Worm (Caenorhabditis elegans) whole organism, L4/young adult: ENCODE results near the gene moc-1.
A peak's percentile ranks its signal among the peaks of the same experiment; 100 is the strongest.

Source experiments
- W03F9.2 ChIP-seq: fragments of 150-350 bp; optimal IDR thresholded peaks from 2 replicates; lab custom pipeline; 2014; ENCODE audit warnings: missing biosample characterization, missing genetic modification characterization
- dao-5 ChIP-seq: sonication (generic microtip); optimal IDR thresholded peaks from 2 replicates; lab custom pipeline; 2016; ENCODE audit warnings: missing genotype, missing genetic modification characterization, moderate library complexity, missing compliant biosample characterization
- him-1 ChIP-seq: sonication (generic microtip); optimal IDR thresholded peaks from 2 replicates; lab custom pipeline; 2016; ENCODE audit warnings: missing genotype, missing genetic modification reagents, missing genetic modification characterization, missing compliant biosample characterization

The moc-1 gene

DNA sequence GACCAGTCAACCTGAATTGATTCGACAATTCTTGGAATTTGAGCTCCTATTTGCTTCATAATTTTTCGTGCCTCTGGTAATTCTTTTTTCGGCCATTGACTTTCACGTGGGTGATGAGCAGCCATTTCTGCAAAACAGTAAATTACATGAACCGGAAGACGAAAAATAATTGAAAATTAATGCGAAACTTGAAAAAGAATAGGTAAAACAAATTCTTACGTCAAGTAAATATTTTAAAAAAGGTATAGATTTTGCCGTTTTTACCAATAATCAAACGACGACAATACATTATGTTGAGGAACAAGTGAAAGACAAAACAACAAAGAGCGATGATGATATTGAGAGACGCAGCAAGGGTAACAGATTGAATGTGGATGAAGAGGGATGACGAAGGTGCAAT lies at the start of gene moc-1:
TSS of gene moc-1 (minus strand) at position 127 of the 400 bp plus-strand sequence.
- TF ChIP-seq him-1 (tag; lab: Kevin White, UChicago) (no peak), W03F9.2 (tag; lab: Kevin White, UChicago) (no peak), dao-5 (tag; lab: Kevin White, UChicago) (no peak)

DNA sequence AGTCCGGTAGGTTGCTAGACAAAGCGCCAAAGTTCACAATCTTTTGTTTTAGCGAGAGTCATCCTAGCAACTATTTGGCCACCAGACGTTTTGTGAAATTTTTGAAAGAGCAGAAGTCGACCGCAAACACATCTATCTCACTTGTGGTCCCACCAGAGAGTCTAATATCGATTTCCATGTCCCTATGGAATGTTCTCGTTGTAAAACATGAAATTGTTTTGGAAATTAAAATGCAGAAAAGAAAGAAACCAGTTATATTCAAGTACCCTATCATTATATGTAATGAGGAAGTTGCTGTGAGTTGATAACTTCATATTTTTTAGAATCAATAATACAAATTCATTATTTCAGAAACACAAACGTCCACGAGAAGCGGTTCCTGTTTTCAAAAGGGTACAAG lies 46.3 kb upstream of the moc-1 start:
- no peak for TF ChIP-seq dao-5 (tag; lab: Kevin White, UChicago)

DNA sequence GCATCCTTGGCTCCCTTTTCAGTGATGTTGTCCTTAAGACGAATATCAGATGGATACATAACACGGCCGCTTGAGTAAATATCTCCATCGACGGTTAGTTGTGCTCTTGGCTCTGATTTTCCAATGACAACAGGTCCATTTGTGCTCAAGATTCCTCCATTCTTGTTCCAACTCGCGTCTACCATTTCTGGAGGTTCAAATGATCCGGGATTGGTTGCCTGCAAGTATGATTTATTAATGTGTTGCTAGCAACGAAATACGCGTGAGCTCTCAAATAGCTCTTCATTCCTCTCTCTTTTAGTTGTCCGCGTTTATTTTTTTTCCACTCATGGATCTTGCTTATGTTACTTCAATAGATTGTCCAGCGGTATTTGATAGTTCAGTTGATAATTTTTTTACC lies 45.3 kb upstream of the moc-1 start, which contains the start of gene arrd-28:
TSS of gene arrd-28 (plus strand) at position 301 of the 400 bp plus-strand sequence.
- TF ChIP-seq dao-5 (tag; lab: Kevin White, UChicago) = no peak
- no peak for TF ChIP-seq W03F9.2 (tag; lab: Kevin White, UChicago)
- no peak for TF ChIP-seq him-1 (tag; lab: Kevin White, UChicago)

DNA sequence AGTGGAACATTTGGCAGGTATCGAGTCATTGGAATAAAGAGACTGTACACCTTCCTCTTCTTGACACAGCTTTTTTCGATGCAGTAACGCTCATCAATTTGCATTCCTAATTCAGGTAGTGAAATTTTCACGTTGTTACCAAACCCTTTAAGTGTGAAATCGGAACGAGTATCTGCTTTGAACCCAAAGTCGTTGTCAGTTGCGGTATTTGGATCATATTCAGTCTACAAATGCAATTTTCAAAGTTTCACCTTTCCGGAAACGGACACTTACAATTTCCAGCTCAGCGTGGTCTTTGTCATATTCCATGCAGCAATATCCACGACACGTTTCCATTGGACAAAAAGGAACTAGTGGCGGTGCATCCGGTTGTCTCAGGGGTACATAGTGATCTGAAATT lies 44.2 kb upstream of the moc-1 start:
- no peak for TF ChIP-seq him-1 (tag; lab: Kevin White, UChicago)

DNA sequence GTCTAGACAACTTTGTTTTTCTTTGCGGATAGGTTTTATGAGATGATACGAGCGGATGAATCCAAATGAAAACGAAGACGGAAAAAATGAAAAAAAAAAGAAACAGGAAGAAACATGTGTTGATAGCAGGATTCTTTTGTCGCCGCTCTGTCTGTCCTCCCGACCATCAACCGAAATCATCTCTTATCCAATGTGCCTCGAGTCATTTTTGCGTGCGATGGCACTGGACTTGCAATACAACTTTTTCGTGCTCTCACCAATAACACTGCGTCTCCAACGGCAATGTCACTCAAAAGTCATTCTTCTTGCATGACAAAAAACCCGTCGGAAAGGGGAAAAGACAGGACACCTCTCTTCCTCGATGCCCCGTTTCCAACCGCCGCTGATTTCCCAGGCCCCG lies 37.9 kb upstream of the moc-1 start, which contains the start of gene ncs-4:
TSS of gene ncs-4 (plus strand) at position 227 of the 400 bp plus-strand sequence.
- TF ChIP-seq W03F9.2 (tag; lab: Kevin White, UChicago) (no peak), dao-5 (tag; lab: Kevin White, UChicago) (no peak), him-1 (tag; lab: Kevin White, UChicago) (no peak)

DNA sequence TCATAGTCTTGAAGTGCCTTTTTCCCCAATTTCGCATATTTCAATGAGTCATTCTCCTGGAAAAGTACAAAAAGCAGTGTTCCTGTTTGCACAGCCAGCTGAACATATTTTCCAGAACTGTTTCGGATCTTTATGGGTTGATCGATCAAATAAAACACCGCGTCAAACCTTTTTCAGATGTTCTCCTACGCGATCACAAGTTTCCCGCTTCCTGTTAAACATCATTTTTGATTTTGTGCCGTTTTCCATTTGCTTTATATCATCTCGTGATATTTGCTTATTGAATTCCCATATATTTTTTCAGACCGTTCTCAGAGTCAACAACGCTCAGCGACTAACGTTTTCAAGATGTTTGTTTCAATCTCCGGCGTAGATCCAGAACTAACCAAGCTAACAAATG lies 36.3 kb upstream of the moc-1 start, which contains the start of gene C07A4.3:
TSS of gene C07A4.3 (plus strand) at position 301 of the 400 bp plus-strand sequence.
- TF ChIP-seq dao-5 (tag; lab: Kevin White, UChicago) (no peak), him-1 (tag; lab: Kevin White, UChicago) (no peak), W03F9.2 (tag; lab: Kevin White, UChicago) (no peak)

DNA sequence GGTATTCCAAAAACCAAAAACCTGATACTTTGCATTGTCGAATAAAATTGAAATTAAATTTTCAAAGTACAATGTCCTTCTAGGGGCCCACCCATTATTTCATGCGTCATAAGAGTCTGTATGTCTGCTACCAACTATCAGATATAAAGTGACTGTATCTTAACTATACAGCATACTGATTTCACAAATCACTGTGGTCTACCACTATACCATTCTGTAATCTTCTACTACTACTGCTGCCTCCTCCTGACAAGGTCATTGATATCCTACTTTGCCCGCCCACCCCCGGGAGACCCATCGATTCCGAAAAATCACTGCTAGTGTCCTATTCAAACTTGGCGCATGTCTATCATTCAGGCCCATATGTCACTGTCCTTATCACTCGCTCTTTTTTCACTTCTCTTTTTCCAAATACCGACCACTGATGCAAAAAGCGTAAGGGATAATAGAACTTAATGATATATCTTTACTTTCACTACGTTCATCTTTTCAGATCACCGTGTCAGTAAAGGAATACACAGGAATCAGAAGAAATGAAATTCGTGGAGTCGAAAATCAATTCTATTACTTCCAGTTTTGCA lies 33.7 kb upstream of the moc-1 start, which contains the start of gene C07A4.2:
TSS of gene C07A4.2 (plus strand) at position 195 of the 581 bp plus-strand sequence.
- TF ChIP-seq him-1 (tag; lab: Kevin White, UChicago) (no peak), dao-5 (tag; lab: Kevin White, UChicago) (no peak), W03F9.2 (tag; lab: Kevin White, UChicago) (no peak)

DNA sequence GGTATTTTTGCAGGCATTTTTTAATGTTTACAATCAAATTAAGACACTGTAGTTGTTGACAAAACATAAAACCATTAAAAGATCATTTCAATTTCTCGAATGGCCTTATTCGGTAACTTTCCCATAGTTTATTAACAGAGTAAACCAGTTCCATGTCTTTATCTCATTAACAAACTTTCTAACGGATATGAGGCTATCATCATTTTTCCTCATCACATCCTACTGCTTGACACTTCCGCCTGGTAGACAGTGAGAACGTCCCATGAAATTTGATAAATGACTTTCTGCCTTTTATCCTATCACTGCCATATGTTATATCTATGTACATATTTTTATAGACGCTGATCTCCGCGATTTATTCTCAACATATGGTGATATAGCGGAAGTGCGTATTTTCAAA lies 32.2 kb upstream of the moc-1 start:
- no peak for TF ChIP-seq him-1 (tag; lab: Kevin White, UChicago)
- no peak for TF ChIP-seq dao-5 (tag; lab: Kevin White, UChicago)
- TF ChIP-seq W03F9.2 (tag; lab: Kevin White, UChicago) = no peak

DNA sequence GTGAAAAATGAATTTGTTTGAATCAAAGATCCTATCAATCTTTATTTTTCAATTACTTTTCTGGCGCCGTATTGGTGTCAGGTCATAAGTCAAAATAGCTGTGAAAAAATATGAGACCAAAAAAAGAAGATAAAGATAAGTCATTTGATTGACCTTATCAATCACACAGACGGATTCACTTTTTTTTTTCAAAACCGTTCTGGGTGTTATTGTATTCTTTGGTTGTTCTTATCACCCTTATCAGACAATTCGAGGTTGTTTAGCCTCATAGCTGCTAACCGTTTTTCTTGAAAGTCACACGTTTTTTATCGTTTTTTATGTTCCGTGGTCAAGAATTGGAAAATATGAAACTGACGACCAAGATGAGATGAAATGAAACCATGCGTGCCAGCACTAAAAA lies 30.1 kb upstream of the moc-1 start:
- no peak for TF ChIP-seq W03F9.2 (tag; lab: Kevin White, UChicago)
- TF ChIP-seq him-1 (tag; lab: Kevin White, UChicago) = no peak
- TF ChIP-seq dao-5 (tag; lab: Kevin White, UChicago) = no peak

DNA sequence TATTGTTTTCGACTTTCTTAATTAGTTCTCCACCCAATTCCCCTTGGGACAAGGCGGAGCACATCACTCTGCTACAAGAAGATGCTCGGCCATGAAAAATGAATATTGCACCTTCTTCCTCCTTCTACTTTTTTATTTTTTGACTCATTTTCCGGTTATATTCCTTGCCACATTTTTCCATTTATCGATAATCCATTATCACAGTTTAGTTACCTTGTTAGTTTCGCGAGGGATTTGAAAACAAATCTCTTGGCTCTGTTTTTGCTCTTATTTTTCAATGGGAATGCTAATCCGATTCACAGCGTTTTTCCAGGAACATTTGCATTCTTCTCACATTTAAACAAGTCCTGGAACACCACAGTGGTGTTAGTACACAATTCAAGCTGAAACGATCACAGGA lies 28.6 kb upstream of the moc-1 start, which contains the start of gene rnp-9:
TSS of gene rnp-9 (plus strand) at position 301 of the 400 bp plus-strand sequence.
- TF ChIP-seq W03F9.2 (tag; lab: Kevin White, UChicago) (no peak), him-1 (tag; lab: Kevin White, UChicago) (no peak), dao-5 (tag; lab: Kevin White, UChicago) (no peak)

DNA sequence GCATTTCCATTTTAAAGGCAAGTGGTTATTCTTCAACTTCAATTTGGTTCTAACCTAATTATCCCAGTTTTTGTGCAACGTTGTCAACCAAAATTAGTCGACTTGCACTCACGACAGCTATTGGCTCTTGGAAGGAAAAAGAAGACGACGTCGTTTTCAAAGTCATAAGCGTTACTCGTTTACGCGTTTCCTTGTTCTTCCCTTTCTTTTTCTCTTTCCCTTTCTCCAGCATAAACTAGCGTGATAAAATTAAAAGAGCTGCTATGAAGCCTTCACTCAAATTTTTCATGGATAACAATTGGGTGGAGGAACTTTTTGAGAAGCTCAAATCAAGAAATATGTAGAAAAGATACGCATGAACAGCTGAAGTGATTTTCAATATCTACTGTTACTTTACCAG lies 24.8 kb upstream of the moc-1 start:
- TF ChIP-seq W03F9.2 (tag; lab: Kevin White, UChicago) (no peak), dao-5 (tag; lab: Kevin White, UChicago) (no peak), him-1 (tag; lab: Kevin White, UChicago) (no peak)

DNA sequence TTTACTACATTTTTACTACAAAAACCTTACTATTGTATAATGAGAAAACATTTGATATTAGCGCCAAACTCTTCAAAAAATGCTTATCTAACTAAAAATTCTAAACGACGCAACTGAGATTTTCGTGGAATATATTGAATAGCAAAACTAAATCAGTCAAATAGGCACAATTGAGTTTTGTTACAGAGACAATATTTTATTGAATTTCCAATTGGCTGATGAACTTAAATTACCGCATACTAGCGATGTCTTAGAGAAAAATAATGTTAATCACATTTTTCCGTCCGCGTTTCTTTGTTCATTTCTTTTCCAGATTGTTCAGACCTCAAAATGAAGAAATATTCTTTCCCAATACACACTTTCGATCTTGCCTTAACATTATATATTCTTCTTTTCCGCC lies 24.1 kb upstream of the moc-1 start:
- TF ChIP-seq dao-5 (tag; lab: Kevin White, UChicago) = no peak
- no peak for TF ChIP-seq W03F9.2 (tag; lab: Kevin White, UChicago)
- no peak for TF ChIP-seq him-1 (tag; lab: Kevin White, UChicago)

DNA sequence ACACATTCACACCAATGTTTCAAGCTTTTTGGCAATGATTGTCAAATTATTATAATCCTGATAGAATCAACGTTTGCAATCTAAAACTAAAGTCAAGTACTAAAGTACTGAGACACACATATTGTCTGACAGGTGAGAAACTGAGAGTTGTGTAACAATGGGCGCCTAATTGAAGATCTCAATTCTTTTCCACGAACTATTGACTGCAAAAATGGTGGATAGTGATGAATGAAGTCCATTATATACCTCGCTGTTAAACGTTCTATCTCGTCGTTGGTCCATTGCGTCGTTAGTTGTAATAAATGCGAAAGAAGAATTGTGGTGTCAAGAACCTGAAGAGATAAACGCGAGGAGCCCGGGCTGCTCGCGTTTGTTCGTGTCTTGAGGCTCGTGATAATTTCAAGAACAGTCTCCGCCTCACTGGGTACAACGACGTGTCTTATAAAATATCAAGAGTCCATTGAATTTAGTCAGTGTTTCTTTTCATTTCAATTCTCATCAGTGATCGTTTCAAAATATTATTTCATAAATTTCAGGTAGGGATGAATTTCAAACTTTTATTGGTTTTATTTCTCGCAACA lies 21.8 kb upstream of the moc-1 start, which contains the start of gene F09B9.4:
TSS of gene F09B9.4 (plus strand) at position 531 of the 581 bp plus-strand sequence.
- TF ChIP-seq dao-5 (tag; lab: Kevin White, UChicago) (no peak), him-1 (tag; lab: Kevin White, UChicago) (no peak), W03F9.2 (tag; lab: Kevin White, UChicago) (no peak)

DNA sequence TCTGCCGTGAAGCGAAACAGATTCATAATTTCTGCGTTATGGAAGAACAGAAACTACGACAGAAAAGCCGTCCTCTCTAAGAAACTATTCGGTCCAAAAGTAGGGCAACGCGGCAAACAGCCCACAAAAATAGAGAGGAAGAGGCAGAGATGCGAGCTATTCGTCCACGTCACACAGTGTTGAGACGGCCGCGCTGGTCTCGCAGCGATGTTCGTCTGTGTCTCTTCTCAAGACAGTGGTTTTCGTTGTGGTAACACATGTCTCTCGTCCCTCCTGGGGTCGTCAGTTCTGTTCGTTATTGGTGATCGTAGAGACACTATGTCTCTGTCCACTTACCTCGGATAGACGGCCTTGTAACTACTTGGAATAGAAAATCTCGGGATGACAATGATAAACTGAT lies 20.3 kb upstream of the moc-1 start, which contains the start of gene erd-2.1:
TSS of gene erd-2.1 (minus strand) at position 114 of the 400 bp plus-strand sequence.
- TF ChIP-seq W03F9.2 (tag; lab: Kevin White, UChicago) (no peak), him-1 (tag; lab: Kevin White, UChicago) (peak; percentile 69)
